Worm (Caenorhabditis elegans): ENCODE data around the gene F36G9.7.
"Not testable (repeated sequence)": the region's sequence is repeated elsewhere in the genome, so short reads cannot be mapped to it uniquely, and the experiment has no call there.

Gene F36G9.7

ce11 chrV:15943125-15943524, 26.4 kb downstream of the F36G9.7 start, which contains the start of gene srw-53:
Gene srw-53, plus strand, starts transcription at chrV:15943425.
- TF ChIP-seq nfya-1 (tag; optimal IDR thresholded peaks at IDR 0.05) (no peak), pros-1 (tag; optimal IDR thresholded peaks at IDR 0.05) (no peak), C38D4.7 (GFP tag; optimal IDR thresholded peaks at IDR 0.05) (no peak), ceh-19 (GFP tag; optimal IDR thresholded peaks at IDR 0.05) (no peak), nhr-11 (tag; optimal IDR thresholded peaks at IDR 0.05) (no peak), ceh-30 (tag; optimal IDR thresholded peaks at IDR 0.05) (no peak), K02D7.2 (tag; optimal IDR thresholded peaks at IDR 0.05) (no peak), hlh-13 (GFP tag; optimal IDR thresholded peaks at IDR 0.05) (no peak), eyg-1 (tag; optimal IDR thresholded peaks at IDR 0.05) (no peak)

- TF ChIP-seq fkh-10 (GFP tag; optimal IDR thresholded peaks at IDR 0.05): no peak
- no peak for TF ChIP-seq rnt-1 (tag; optimal IDR thresholded peaks at IDR 0.05)
- no peak for TF ChIP-seq ets-4 (tag; optimal IDR thresholded peaks at IDR 0.05)
- no peak for TF ChIP-seq pha-4 (tag; optimal IDR thresholded peaks at IDR 0.05)
- TF ChIP-seq pqm-1 (tag; optimal IDR thresholded peaks at IDR 0.05): no peak
Observed at ce11 chrV:15940254-15940653, 29.3 kb downstream of the F36G9.7 start, which contains the start of gene srw-55. Gene srw-55, minus strand, starts transcription at chrV:15940354.

ce11 chrV:15932390-15932789, 37.2 kb downstream of the F36G9.7 start, which contains the start of gene srw-26:
Gene srw-26, minus strand, starts transcription at chrV:15932490.
- TF ChIP-seq nhr-232 (tag; optimal IDR thresholded peaks at IDR 0.05): no peak
- no peak for TF ChIP-seq fkh-6 (tag; optimal IDR thresholded peaks at IDR 0.05)
- TF ChIP-seq F13H6.1 (tag; optimal IDR thresholded peaks at IDR 0.05): no peak
- no peak for TF ChIP-seq pat-9 (tag; optimal IDR thresholded peaks at IDR 0.05)
- TF ChIP-seq hlh-15 (tag; optimal IDR thresholded peaks at IDR 0.05): no peak
- TF ChIP-seq ceh-24 (tag; optimal IDR thresholded peaks at IDR 0.05): no peak
- TF ChIP-seq sox-2 (GFP tag; IDR thresholded peaks at IDR 0.05): no peak
- no peak for TF ChIP-seq tbx-2 (tag; optimal IDR thresholded peaks at IDR 0.05)
- TF ChIP-seq fax-1 (tag; optimal IDR thresholded peaks at IDR 0.05): no peak
- no peak for TF ChIP-seq hlh-6 (tag; optimal IDR thresholded peaks at IDR 0.05)
- no peak for TF ChIP-seq ceh-9 (tag; optimal IDR thresholded peaks at IDR 0.05)

ce11 chrV:15929882-15930281, 39.7 kb downstream of the F36G9.7 start, which contains the start of gene srbc-77:
Gene srbc-77, plus strand, starts transcription at chrV:15930182.
- TF ChIP-seq unc-86 (tag; optimal IDR thresholded peaks at IDR 0.05); ceh-19 (GFP tag; optimal IDR thresholded peaks at IDR 0.05); ttx-3 (tag; optimal IDR thresholded peaks at IDR 0.05): not testable (repeated sequence)

ce11 chrV:15928325-15928724, 41.2 kb downstream of the F36G9.7 start, which contains the start of gene pzf-1:
Gene pzf-1, minus strand, starts transcription at chrV:15928425.
- TF ChIP-seq Y22D7AL.16 (tag; optimal IDR thresholded peaks at IDR 0.05) (no peak), ceh-14 (tag; optimal IDR thresholded peaks at IDR 0.05) (no peak), pros-1 (tag; optimal IDR thresholded peaks at IDR 0.05) (no peak), pha-2 (tag; optimal IDR thresholded peaks at IDR 0.05) (no peak), tbx-2 (tag; optimal IDR thresholded peaks at IDR 0.05) (no peak), ets-4 (tag; optimal IDR thresholded peaks at IDR 0.05) (no peak), elt-2 (tag; optimal IDR thresholded peaks at IDR 0.05) (no peak)

- TF ChIP-seq unc-86 (tag; optimal IDR thresholded peaks at IDR 0.05) (no peak), syd-9 (tag; optimal IDR thresholded peaks at IDR 0.05) (no peak), sox-4 (tag; optimal IDR thresholded peaks at IDR 0.05) (no peak), dmd-4 (tag; optimal IDR thresholded peaks at IDR 0.05; ENCODE audit: borderline replicate concordance) (no peak), che-1 (tag; optimal IDR thresholded peaks at IDR 0.05) (no peak), fax-1 (tag; optimal IDR thresholded peaks at IDR 0.05) (no peak), ets-4 (tag; optimal IDR thresholded peaks at IDR 0.05) (no peak), pqm-1 (tag; optimal IDR thresholded peaks at IDR 0.05) (no peak), K02D7.2 (tag; optimal IDR thresholded peaks at IDR 0.05) (no peak), nfya-1 (tag; optimal IDR thresholded peaks at IDR 0.05) (no peak), K09A11.1 (tag; optimal IDR thresholded peaks at IDR 0.05; ENCODE audit: insufficient read depth) (no peak), ahr-1 (tag; optimal IDR thresholded peaks at IDR 0.05) (no peak), unc-3 (GFP tag; conservative IDR thresholded peaks at IDR 0.05) (no peak), unc-3 (tag; optimal IDR thresholded peaks at IDR 0.05) (no peak), fkh-10 (GFP tag; optimal IDR thresholded peaks at IDR 0.05) (no peak), ceh-2 (tag; optimal IDR thresholded peaks at IDR 0.05) (no peak), C38D4.7 (GFP tag; optimal IDR thresholded peaks at IDR 0.05) (no peak), lim-6 (tag; optimal IDR thresholded peaks at IDR 0.05) (no peak), sdc-2 (tag; optimal IDR thresholded peaks at IDR 0.05) (no peak), ceh-9 (tag; optimal IDR thresholded peaks at IDR 0.05) (no peak)
Observed at ce11 chrV:15924307-15924706, 45.2 kb downstream of the F36G9.7 start, which contains the start of gene nhr-108. Gene nhr-108, minus strand, starts transcription at chrV:15924472.

Measured in whole organism, late embryonic.